Worm (Caenorhabditis elegans) whole organism, L1 larva: ENCODE data around the gene F54C9.11.

Experiments
- C16A3.4 ChIP-seq: fragments of 150-350 bp; optimal IDR thresholded peaks from 2 replicates; lab custom pipeline; 2014; ENCODE audit warnings: missing biosample characterization, missing genetic modification characterization
- ama-1 ChIP-seq: fragments of 150-350 bp; optimal IDR thresholded peaks from 2 replicates; lab custom pipeline; 2014
- lin-39 ChIP-seq: fragments of 150-350 bp; optimal IDR thresholded peaks from 2 replicates; lab custom pipeline; 2014; ENCODE audit warnings: missing biosample characterization, missing genetic modification reagents, missing genetic modification characterization
- nhr-71 ChIP-seq: sonication (generic microtip); optimal IDR thresholded peaks from 2 replicates; lab custom pipeline; 2016; ENCODE audit warnings: mild to moderate bottlenecking, missing genetic modification characterization, moderate library complexity, missing compliant biosample characterization
- nhr-77 ChIP-seq: fragments of 150-350 bp; optimal IDR thresholded peaks from 2 replicates; lab custom pipeline; 2014; ENCODE audit warnings: missing biosample characterization, missing genetic modification characterization
- pag-3 ChIP-seq: sonication (generic microtip); optimal IDR thresholded peaks from 2 replicates; lab custom pipeline; 2017; ENCODE audit warnings: missing genetic modification characterization, mild to moderate bottlenecking, missing compliant biosample characterization, antibody characterized with exemption, borderline replicate concordance; ENCODE audit not compliant: insufficient read depth
- ztf-4 ChIP-seq: fragments of 150-350 bp; optimal IDR thresholded peaks from 2 replicates; lab custom pipeline; 2014; ENCODE audit warnings: missing biosample characterization, missing genetic modification characterization

- no peak for TF ChIP-seq C16A3.4 (tag; lab: Kevin White, UChicago)
- TF ChIP-seq lin-39 (tag; lab: Kevin White, UChicago) = no peak
- peak; percentile 57 for TF ChIP-seq nhr-71 (tag; lab: Kevin White, UChicago)
- TF ChIP-seq ztf-4 (tag; lab: Kevin White, UChicago) = no peak
- TF ChIP-seq ama-1 (lab: Kevin White, UChicago) = no peak
- TF ChIP-seq pag-3 (tag; lab: Kevin White, UChicago) = no peak
- TF ChIP-seq nhr-77 (tag; lab: Kevin White, UChicago) = no peak
These were observed 4.3 kb upstream of the F54C9.11 start for ce11 chrII:8589227-8589626.
